Worm (Caenorhabditis elegans) whole organism, early embryonic: Measurements from ENCODE around the gene srlf-24.

Experiments used
- B0310.2 ChIP-seq: sonication (generic microtip); optimal IDR thresholded peaks from 2 replicates; lab custom pipeline; 2016; ENCODE audit warnings: mild to moderate bottlenecking, missing genetic modification characterization, missing compliant biosample characterization
- F13C5.2 ChIP-seq: sonication (generic microtip); optimal IDR thresholded peaks from 2 replicates; lab custom pipeline; 2017; ENCODE audit warnings: mild to moderate bottlenecking, missing genetic modification characterization, inconsistent platforms, missing compliant biosample characterization
- aly-1 ChIP-seq: sonication (generic microtip); optimal IDR thresholded peaks from 2 replicates; lab custom pipeline; 2016; ENCODE audit warnings: missing genetic modification characterization, missing compliant biosample characterization
- ama-1 ChIP-seq: fragments of 150-350 bp; optimal IDR thresholded peaks from 2 replicates; lab custom pipeline; 2014
- ceh-13 ChIP-seq: fragments of 200-800 bp; sonication (Bioruptor generic); optimal IDR thresholded peaks from 2 replicates; lab custom pipeline; 2018; ENCODE audit warnings: mild to moderate bottlenecking, missing genetic modification characterization, missing compliant biosample characterization
- ceh-36 ChIP-seq: sonication (generic microtip); optimal IDR thresholded peaks from 2 replicates; lab custom pipeline; 2016; ENCODE audit warnings: missing genetic modification characterization, inconsistent platforms, missing compliant biosample characterization
- ets-7 ChIP-seq: sonication (generic microtip); optimal IDR thresholded peaks from 2 replicates; lab custom pipeline; 2016; ENCODE audit warnings: missing genotype, missing genetic modification characterization, missing compliant biosample characterization
- flt-1 ChIP-seq: fragments of 200-800 bp; sonication (Bioruptor generic); IDR thresholded peaks from 2 replicates; pipeline ENCODE4 v1.3.6; 2022; ENCODE audit warnings: missing genetic modification characterization, missing compliant biosample characterization
- hmbx-1 ChIP-seq: sonication (generic microtip); optimal IDR thresholded peaks from 2 replicates; lab custom pipeline; 2016; ENCODE audit warnings: mild to moderate bottlenecking, missing genetic modification characterization, missing compliant biosample characterization
- hmg-4 ChIP-seq: fragments of 200-800 bp; sonication (Bioruptor generic); optimal IDR thresholded peaks from 2 replicates; lab custom pipeline; 2018; ENCODE audit warnings: mild to moderate bottlenecking, missing genetic modification characterization, missing compliant biosample characterization
- hnd-1 ChIP-seq: sonication (generic microtip); optimal IDR thresholded peaks from 2 replicates; lab custom pipeline; 2016; ENCODE audit warnings: missing genetic modification characterization, missing compliant biosample characterization
- pes-1 ChIP-seq: fragments of 200-800 bp; sonication (Bioruptor generic); IDR thresholded peaks from 2 replicates; pipeline ENCODE4 v1.3.6; 2022; ENCODE audit warnings: missing genetic modification reagents, missing genetic modification characterization, missing compliant biosample characterization
- scrt-1 ChIP-seq: fragments of 200-800 bp; sonication (Bioruptor generic); IDR thresholded peaks from 2 replicates; pipeline ENCODE4 v1.3.6; 2022; ENCODE audit warnings: missing genetic modification characterization, missing compliant biosample characterization
- sea-1 ChIP-seq: fragments of 200-800 bp; sonication (Bioruptor generic); conservative IDR thresholded peaks from 2 replicates; pipeline ENCODE4 v1.3.6; 2022; ENCODE audit warnings: missing genetic modification characterization, missing compliant biosample characterization
- tbx-11 ChIP-seq: fragments of 200-800 bp; sonication (Bioruptor generic); IDR thresholded peaks from 2 replicates; pipeline ENCODE4 v1.3.6; 2022; ENCODE audit warnings: missing genetic modification characterization, missing compliant biosample characterization
- tbx-37 ChIP-seq: fragments of 200-800 bp; sonication (Bioruptor generic); conservative IDR thresholded peaks from 2 replicates; pipeline ENCODE4 v1.3.6; 2022; ENCODE audit warnings: missing genetic modification reagents, missing genetic modification characterization, missing compliant biosample characterization
- tra-4 ChIP-seq: sonication (generic microtip); optimal IDR thresholded peaks from 2 replicates; lab custom pipeline; 2017; ENCODE audit warnings: missing genetic modification characterization, missing compliant biosample characterization

The srlf-24 gene

DNA sequence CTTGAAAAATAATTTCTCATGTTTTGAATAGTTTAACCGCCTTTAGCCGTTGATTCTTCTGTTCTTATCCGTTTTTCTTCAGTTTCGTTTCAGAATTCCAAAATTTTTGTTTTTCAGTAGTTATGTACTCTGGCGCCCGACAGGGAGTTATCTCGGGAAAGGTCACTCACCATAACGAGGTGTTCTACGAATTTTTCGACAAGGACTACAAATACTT, 37.5 kb upstream of the srlf-24 start, which contains the start of gene F01G4.4:
Gene F01G4.4 (plus strand): TSS at position 118 of the 217 bp plus-strand sequence.
- TF ChIP-seq B0310.2, result no peak
- TF ChIP-seq ceh-13 (GFP tag; lab: Kevin White, UChicago), result no peak
- TF ChIP-seq hmg-4 (GFP tag; lab: Kevin White, UChicago), result no peak
- no peak for TF ChIP-seq sea-1
- TF ChIP-seq hnd-1 (tag; lab: Kevin White, UChicago), result no peak
- TF ChIP-seq ama-1, result no peak
- TF ChIP-seq ceh-36 (tag; lab: Kevin White, UChicago), result no peak
- no peak for TF ChIP-seq tra-4 (tag; lab: Kevin White, UChicago)
- no peak for TF ChIP-seq flt-1 (GFP tag; lab: Robert Waterston, UW)
- TF ChIP-seq tbx-11 (GFP tag; lab: Robert Waterston, UW), result no peak
- no peak for TF ChIP-seq aly-1 (tag; lab: Kevin White, UChicago)
- no peak for TF ChIP-seq pes-1 (GFP tag; lab: Robert Waterston, UW)
- TF ChIP-seq hmbx-1 (tag; lab: Kevin White, UChicago), result no peak

DNA sequence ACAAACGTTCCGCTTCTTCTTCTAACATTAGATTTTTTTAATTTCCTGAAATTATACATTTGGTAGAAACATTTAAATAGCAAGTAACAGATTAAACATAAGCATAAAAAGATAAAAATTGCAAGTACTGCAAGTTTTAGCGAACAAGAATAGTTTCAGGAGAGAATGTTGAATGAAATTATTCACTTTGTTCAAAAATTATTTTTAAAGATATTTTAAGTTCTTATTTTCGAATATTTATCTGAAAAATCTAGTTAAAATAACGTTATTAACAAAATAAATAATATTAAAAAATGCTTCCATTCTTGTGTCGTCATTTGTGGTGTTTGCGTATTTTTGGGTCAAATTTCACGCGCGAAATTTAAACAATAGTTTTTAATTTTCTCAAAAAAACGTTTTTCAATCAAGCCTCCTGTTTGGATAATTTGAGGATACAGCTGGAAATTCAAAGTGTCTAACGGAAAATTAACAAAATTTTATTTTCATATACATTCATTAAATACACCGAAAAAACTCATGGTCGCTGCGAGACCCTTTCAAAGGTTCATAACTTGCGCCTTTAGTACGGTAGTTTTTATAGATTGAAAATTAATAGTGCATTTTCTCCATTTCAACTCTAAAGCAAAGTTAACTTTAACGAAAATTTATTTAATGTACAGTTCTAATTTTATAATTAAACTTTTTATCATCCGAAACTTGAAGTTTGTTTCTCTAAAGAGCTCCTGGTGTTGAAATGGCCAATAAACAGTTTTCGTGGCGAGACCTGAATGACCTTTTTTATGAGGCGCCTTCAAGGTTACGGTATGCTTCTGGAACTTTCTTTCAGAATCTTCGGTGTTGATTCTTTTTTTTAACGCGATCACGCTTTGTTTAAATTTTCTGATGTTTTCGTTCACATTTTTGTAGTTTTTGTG, 36.9 kb upstream of the srlf-24 start, which contains the start of gene skih-2:
Gene skih-2 (minus strand): TSS at position 51 of the 914 bp plus-strand sequence.
- no peak for TF ChIP-seq flt-1 (GFP tag; lab: Robert Waterston, UW)
- TF ChIP-seq ets-7, result no peak
- no peak for TF ChIP-seq B0310.2
- TF ChIP-seq hmg-4 (GFP tag; lab: Kevin White, UChicago), result no peak

DNA sequence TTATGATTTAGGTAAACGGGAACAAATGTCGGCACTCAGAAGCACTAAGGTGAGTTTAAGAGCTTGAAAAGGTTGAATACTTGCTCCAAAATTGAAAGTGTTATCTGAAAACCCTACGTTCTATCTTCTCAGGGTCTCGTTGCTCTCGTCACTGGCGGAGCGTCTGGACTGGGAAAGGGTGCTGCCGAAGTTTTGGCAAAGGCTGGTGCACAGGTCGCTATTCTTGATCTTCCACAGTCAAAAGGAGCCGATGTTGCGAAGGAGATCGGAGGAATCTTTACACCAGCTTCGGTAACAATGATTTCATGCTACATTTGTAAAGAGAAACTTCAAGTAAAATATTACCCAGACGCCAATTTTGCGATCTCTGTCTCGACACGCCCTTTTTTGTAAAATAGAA, 25.6 kb upstream of the srlf-24 start, which contains the start of gene ard-1:
Gene ard-1 (plus strand): TSS at position 12 of the 400 bp plus-strand sequence.
- peak; percentile 63 for TF ChIP-seq B0310.2
- no peak for TF ChIP-seq hnd-1 (tag; lab: Kevin White, UChicago)
- TF ChIP-seq ama-1, result peak; percentile 90

DNA sequence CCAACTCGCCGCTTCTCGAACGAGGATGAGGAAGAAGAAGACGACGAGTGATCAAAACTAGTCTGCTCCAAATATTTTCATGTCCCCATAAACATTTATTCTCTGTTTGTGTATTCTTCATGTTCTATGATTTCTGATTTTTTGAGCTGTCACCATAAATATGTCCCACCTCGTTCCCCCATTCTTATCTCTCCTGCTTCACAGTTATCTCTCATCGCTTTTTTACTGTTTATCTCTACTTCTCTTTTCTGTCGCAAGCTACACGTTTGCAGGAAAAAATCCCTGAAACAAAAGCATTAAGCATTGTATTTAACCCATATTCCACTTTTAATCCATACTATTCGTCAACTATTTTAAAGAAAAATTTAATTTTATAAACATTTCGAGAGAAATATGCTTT, 25.1 kb upstream of the srlf-24 start:
- TF ChIP-seq ets-7, result no peak
- no peak for TF ChIP-seq pes-1 (GFP tag; lab: Robert Waterston, UW)
- TF ChIP-seq tra-4 (tag; lab: Kevin White, UChicago), result no peak

DNA sequence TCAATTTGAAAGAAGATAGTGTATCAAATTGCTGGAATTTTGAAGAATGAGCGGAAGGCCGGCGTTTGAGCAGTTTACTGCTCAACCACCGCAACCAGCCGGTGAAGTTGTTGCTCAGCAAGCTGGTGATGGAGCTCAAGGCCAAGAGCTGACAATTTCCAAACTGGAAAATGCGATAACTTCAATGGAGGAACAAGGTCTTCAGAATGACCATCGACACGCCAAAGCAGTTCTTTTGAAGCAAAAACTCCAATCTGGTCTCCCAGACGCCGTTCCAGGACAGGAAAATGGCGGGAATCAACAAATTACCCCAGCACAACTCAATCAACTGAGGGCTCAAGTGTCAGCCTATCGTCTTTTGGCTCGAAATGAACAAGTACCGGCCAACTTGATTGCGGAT, 20.4 kb upstream of the srlf-24 start:
- TF ChIP-seq ceh-13 (GFP tag; lab: Kevin White, UChicago), result no peak
- TF ChIP-seq ama-1, result no peak
- no peak for TF ChIP-seq hmbx-1 (tag; lab: Kevin White, UChicago)
- TF ChIP-seq tra-4 (tag; lab: Kevin White, UChicago), result no peak
- no peak for TF ChIP-seq tbx-37 (GFP tag; lab: Robert Waterston, UW)
- no peak for TF ChIP-seq sea-1
- TF ChIP-seq B0310.2, result no peak
- TF ChIP-seq hnd-1 (tag; lab: Kevin White, UChicago), result no peak
- no peak for TF ChIP-seq pes-1 (GFP tag; lab: Robert Waterston, UW)
- TF ChIP-seq aly-1 (tag; lab: Kevin White, UChicago), result no peak
- no peak for TF ChIP-seq F13C5.2 (tag; lab: Kevin White, UChicago)
- TF ChIP-seq hmg-4 (GFP tag; lab: Kevin White, UChicago), result no peak
- TF ChIP-seq ets-7, result no peak
- TF ChIP-seq scrt-1 (GFP tag; lab: Robert Waterston, UW), result no peak
- no peak for TF ChIP-seq ceh-36 (tag; lab: Kevin White, UChicago)
- TF ChIP-seq flt-1 (GFP tag; lab: Robert Waterston, UW), result no peak
- TF ChIP-seq tbx-11 (GFP tag; lab: Robert Waterston, UW), result no peak

DNA sequence TGAATTAATAATTGTTTCAGACTA, 20.2 kb upstream of the srlf-24 start, which contains the start of gene swsn-4:
Gene swsn-4 (plus strand): TSS at position 21 of the 24 bp plus-strand sequence.
- TF ChIP-seq ets-7 (no peak), hmg-4 (GFP tag; lab: Kevin White, UChicago) (no peak), B0310.2 (no peak), hmbx-1 (tag; lab: Kevin White, UChicago) (no peak)

DNA sequence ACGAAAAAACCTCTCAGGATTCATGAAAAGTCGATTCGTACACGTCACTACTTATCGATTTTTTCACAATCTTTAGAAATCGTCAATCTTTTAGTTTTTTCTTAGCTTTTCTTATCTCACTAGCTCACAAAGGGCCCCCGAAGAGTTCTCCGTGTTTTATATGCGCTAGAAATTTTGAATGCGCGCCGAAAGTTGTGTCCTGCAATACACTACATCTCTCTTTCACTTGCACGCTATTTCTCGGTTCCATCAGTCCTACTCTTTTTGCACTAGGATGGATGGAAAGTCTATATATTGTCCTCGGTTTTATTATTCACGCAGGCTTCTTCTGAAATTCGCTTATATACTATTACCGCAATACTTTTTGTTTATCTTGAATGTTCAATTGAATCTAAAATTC, 20.0 kb upstream of the srlf-24 start:
- TF ChIP-seq scrt-1 (GFP tag; lab: Robert Waterston, UW) (no peak), tbx-37 (GFP tag; lab: Robert Waterston, UW) (no peak), ceh-36 (tag; lab: Kevin White, UChicago) (no peak), hnd-1 (tag; lab: Kevin White, UChicago) (no peak), tra-4 (tag; lab: Kevin White, UChicago) (no peak)

DNA sequence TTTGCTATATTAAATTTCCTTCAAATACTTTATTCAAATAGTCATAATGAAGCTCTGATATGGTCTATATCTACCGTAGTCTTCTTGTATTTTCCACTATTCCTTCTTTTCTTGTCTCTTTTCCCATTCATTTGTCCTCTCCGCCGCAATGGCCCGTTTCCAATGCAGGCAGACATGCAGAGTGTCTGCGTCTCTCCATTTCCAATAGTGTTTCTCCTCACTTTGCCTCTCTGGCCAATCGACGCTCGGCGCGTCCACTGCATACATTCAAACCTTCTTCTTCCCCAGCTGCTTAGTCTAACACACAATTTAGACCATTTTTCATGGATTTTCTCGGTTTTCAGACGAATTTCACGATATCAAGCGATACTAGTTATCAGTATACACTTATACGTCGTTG, 19.6 kb upstream of the srlf-24 start:
- TF ChIP-seq hmbx-1 (tag; lab: Kevin White, UChicago) (no peak), F13C5.2 (tag; lab: Kevin White, UChicago) (peak; percentile 6)

DNA sequence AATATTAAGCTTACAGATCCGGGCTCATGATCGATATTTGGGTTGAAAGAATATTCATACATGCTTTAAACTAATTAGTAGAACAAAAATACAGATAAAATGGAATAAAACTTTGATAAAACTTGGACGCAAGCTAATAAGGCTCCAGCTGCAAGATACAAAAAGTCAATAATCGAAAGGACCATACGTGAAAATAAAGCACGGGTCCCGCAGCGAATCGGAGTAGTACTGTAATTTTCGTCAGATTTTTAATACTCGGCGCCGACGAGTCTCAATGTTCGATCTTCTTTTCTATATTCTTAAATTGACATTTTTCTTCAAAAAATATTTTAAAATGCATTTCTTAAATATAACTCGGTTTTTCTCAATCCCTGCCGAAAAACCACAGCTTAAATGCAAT, 19.1 kb upstream of the srlf-24 start, which contains the start of gene spo-11:
Gene spo-11 (minus strand): TSS at position 189 of the 400 bp plus-strand sequence.
- no peak for TF ChIP-seq hnd-1 (tag; lab: Kevin White, UChicago)
- TF ChIP-seq ceh-36 (tag; lab: Kevin White, UChicago), result no peak
- TF ChIP-seq ama-1, result no peak
